Fruit fly (Drosophila melanogaster): ENCODE results near the gene Tap42.

Gene Tap42

dm6 chr2L:13394903-13395302 is 27.5 kb downstream of the Tap42 start, which contains the start of gene RpL24 (continued):
- TF ChIP-seq chn (GFP tag; optimal IDR thresholded peaks at IDR 0.05) (peak; percentile 84), Poxn (GFP tag; IDR thresholded peaks at IDR 0.05) (no peak), HLH4C (GFP tag; IDR thresholded peaks at IDR 0.05; ENCODE audit: partially characterized antibody) (no peak), fu2 (GFP tag; optimal IDR thresholded peaks at IDR 0.05) (peak; percentile 73), D19B (GFP tag; optimal IDR thresholded peaks at IDR 0.05) (peak; percentile 80), CG17568 (GFP tag; optimal IDR thresholded peaks at IDR 0.05) (peak; percentile 96), pzg (GFP tag; optimal IDR thresholded peaks at IDR 0.05) (peak; percentile 88), CG18262 (tag; optimal IDR thresholded peaks at IDR 0.05) (peak; percentile 82), H2.0 (GFP tag; IDR thresholded peaks at IDR 0.05) (peak; percentile 82), bowl (GFP tag; IDR thresholded peaks at IDR 0.05) (peak; percentile 75; the same call in 1 of the 2 replicates), vnd (GFP tag; IDR thresholded peaks at IDR 0.05; ENCODE audit: partially characterized antibody) (no peak), Drgx (GFP tag; IDR thresholded peaks at IDR 0.05) (peak; percentile 36), Dref (GFP tag; IDR thresholded peaks at IDR 0.05) (peak; percentile 31; the same call in 1 of the 2 replicates), CG17802 (tag; optimal IDR thresholded peaks at IDR 0.05) (peak; percentile 82), pnt (GFP tag; optimal IDR thresholded peaks at IDR 0.05) (peak; percentile 16), CG6272 (GFP tag; IDR thresholded peaks at IDR 0.05) (peak; percentile 64; the same call in 1 of the 2 replicates), TFAM (GFP tag; optimal IDR thresholded peaks at IDR 0.05) (peak; percentile 86), CG12104 (GFP tag; optimal IDR thresholded peaks at IDR 0.05) (peak; percentile 91), sr (GFP tag; IDR thresholded peaks at IDR 0.05) (peak; percentile 93), Doc3 (GFP tag; IDR thresholded peaks at IDR 0.05; ENCODE audit: partially characterized antibody) (no peak), CG4328 (GFP tag; optimal IDR thresholded peaks at IDR 0.05) (peak; percentile 95), CG14050 (GFP tag; IDR thresholded peaks at IDR 0.05) (peak; percentile 85), CG11093 (GFP tag; IDR thresholded peaks at IDR 0.05) (no peak; the same call in 2 of the 3 replicates), Ptx1 (GFP tag; IDR thresholded peaks at IDR 0.05) (peak; percentile 78), CG15269 (tag; optimal IDR thresholded peaks at IDR 0.05) (peak; percentile 82), jing (GFP tag; optimal IDR thresholded peaks at IDR 0.05) (peak; percentile 46), dm (GFP tag; optimal IDR thresholded peaks at IDR 0.05) (peak; percentile 99), CG30431 (GFP tag; optimal IDR thresholded peaks at IDR 0.05) (peak; percentile 72), Abd-B (GFP tag; optimal IDR thresholded peaks at IDR 0.05) (no peak), odd (GFP tag; optimal IDR thresholded peaks at IDR 0.05) (peak; percentile 96), ems (GFP tag; optimal IDR thresholded peaks at IDR 0.05) (peak; percentile 87), dpn (GFP tag; optimal IDR thresholded peaks at IDR 0.05) (peak; percentile 80 to 92), ERR (GFP tag; optimal IDR thresholded peaks at IDR 0.05) (peak; percentile 71), abd-A (tag; optimal IDR thresholded peaks at IDR 0.05) (no peak), Hr3 (GFP tag; optimal IDR thresholded peaks at IDR 0.05) (peak; percentile 68), zen (tag; optimal IDR thresholded peaks at IDR 0.05) (peak; percentile 77), CG42726 (GFP tag; IDR thresholded peaks at IDR 0.05; ENCODE audit: partially characterized antibody) (peak; percentile 45; the same call in 1 of the 2 replicates), Tbp (GFP tag; optimal IDR thresholded peaks at IDR 0.05) (no peak), knrl (GFP tag; IDR thresholded peaks at IDR 0.05; ENCODE audit: partially characterized antibody) (no peak; the same call in 2 of the 3 replicates), da (GFP tag; optimal IDR thresholded peaks at IDR 0.05) (peak; percentile 80), CG10147 (GFP tag; optimal IDR thresholded peaks at IDR 0.05) (peak; percentile 85), CG33213 (GFP tag; optimal IDR thresholded peaks at IDR 0.05) (peak; percentile 97), CG3407 (GFP tag; optimal IDR thresholded peaks at IDR 0.05) (peak; percentile 90), H15 (GFP tag; IDR thresholded peaks at IDR 0.05) (peak; percentile 87), Atf6 (GFP tag; IDR thresholded peaks at IDR 0.05) (peak; percentile 90), h (optimal IDR thresholded peaks at IDR 0.05) (no peak), CG9797 (GFP tag; optimal IDR thresholded peaks at IDR 0.05) (peak; percentile 90), CG12769 (tag; optimal IDR thresholded peaks at IDR 0.05) (no peak), amos (GFP tag; IDR thresholded peaks at IDR 0.05; ENCODE audit: partially characterized antibody) (no peak), Awh (GFP tag; IDR thresholded peaks at IDR 0.05) (peak; percentile 91), gem (tag; optimal IDR thresholded peaks at IDR 0.05) (peak; percentile 80)
